Worm (Caenorhabditis elegans) whole organism, mixed stage, embryonic: ENCODE results near the gene T15B12.2.

Source experiments
- ces-1 ChIP-seq: fragments of 150-350 bp; optimal IDR thresholded peaks from 2 replicates; lab custom pipeline; 2014; ENCODE audit warnings: missing biosample characterization, missing genetic modification reagents, missing genetic modification characterization
- elt-3 ChIP-seq: fragments of 150-350 bp; optimal IDR thresholded peaks from 2 replicates; lab custom pipeline; 2014; ENCODE audit warnings: missing biosample characterization, missing genetic modification characterization
- hlh-1 ChIP-seq: fragments of 150-350 bp; optimal IDR thresholded peaks from 2 replicates; lab custom pipeline; 2014; ENCODE audit warnings: missing biosample characterization, missing genetic modification reagents, missing genetic modification characterization
- nhr-12 ChIP-seq: fragments of 150-350 bp; optimal IDR thresholded peaks from 2 replicates; lab custom pipeline; 2014; ENCODE audit warnings: missing biosample characterization, missing genetic modification characterization
- nhr-237 ChIP-seq: fragments of 150-350 bp; optimal IDR thresholded peaks from 2 replicates; lab custom pipeline; 2014; ENCODE audit warnings: missing biosample characterization, missing genetic modification characterization
- nhr-28 ChIP-seq: fragments of 150-350 bp; optimal IDR thresholded peaks from 2 replicates; lab custom pipeline; 2014; ENCODE audit warnings: missing biosample characterization, missing genetic modification characterization
- pha-4 ChIP-seq: fragments of 150-350 bp; optimal IDR thresholded peaks from 2 replicates; lab custom pipeline; 2018; ENCODE audit warnings: missing biosample characterization, missing genetic modification reagents, missing genetic modification characterization
- snpc-4 ChIP-seq: fragments of 150-350 bp; optimal IDR thresholded peaks from 2 replicates; lab custom pipeline; 2014; ENCODE audit warnings: missing biosample characterization, missing genetic modification characterization
- ztf-11 ChIP-seq: fragments of 150-350 bp; optimal IDR thresholded peaks from 2 replicates; lab custom pipeline; 2014; ENCODE audit warnings: missing biosample characterization, missing genetic modification characterization

- no peak for TF ChIP-seq ces-1
- TF ChIP-seq nhr-237 (tag; lab: Kevin White, UChicago), result no peak
- TF ChIP-seq nhr-12 (tag; lab: Kevin White, UChicago), result no peak
- TF ChIP-seq pha-4 (tag; lab: Kevin White, UChicago), result no peak
- no peak for TF ChIP-seq hlh-1 (tag; lab: Kevin White, UChicago)
- TF ChIP-seq elt-3, result no peak
- no peak for TF ChIP-seq snpc-4 (tag; lab: Kevin White, UChicago)
- no peak for TF ChIP-seq ztf-11
- no peak for TF ChIP-seq nhr-28 (tag; lab: Kevin White, UChicago)
These were observed 24.6 kb upstream of the T15B12.2 start, which contains the start of gene sorf-2 for ce11 chrIII:5326323-5326722.
